Worm (Caenorhabditis elegans): ENCODE results near the gene Y71H2AM.1.
"Not testable (repeated sequence)": the region's sequence is repeated elsewhere in the genome, so short reads cannot be mapped to it uniquely, and the experiment has no call there.

Y71H2AM.1 gene

ce11 chrIII:2875946-2876345 lies 49.1 kb downstream of the Y71H2AM.1 start:
- TF ChIP-seq ama-1 (optimal IDR thresholded peaks at IDR 0.05), result no peak
- no peak for TF ChIP-seq ceh-13 (GFP tag; optimal IDR thresholded peaks at IDR 0.05)
- no peak for TF ChIP-seq scrt-1 (GFP tag; IDR thresholded peaks at IDR 0.05)
- no peak for TF ChIP-seq sea-1 (GFP tag; conservative IDR thresholded peaks at IDR 0.05)
- TF ChIP-seq F13C5.2 (tag; optimal IDR thresholded peaks at IDR 0.05), result no peak
- TF ChIP-seq hmbx-1 (tag; optimal IDR thresholded peaks at IDR 0.05), result no peak
- TF ChIP-seq pes-1 (GFP tag; IDR thresholded peaks at IDR 0.05), result no peak
- TF ChIP-seq tbx-11 (GFP tag; IDR thresholded peaks at IDR 0.05), result no peak
- TF ChIP-seq tbx-37 (GFP tag; conservative IDR thresholded peaks at IDR 0.05), result no peak
- no peak for TF ChIP-seq ceh-36 (tag; optimal IDR thresholded peaks at IDR 0.05)
- no peak for TF ChIP-seq flt-1 (GFP tag; IDR thresholded peaks at IDR 0.05)
- no peak for TF ChIP-seq B0310.2 (tag; optimal IDR thresholded peaks at IDR 0.05)
- no peak for TF ChIP-seq hmg-4 (GFP tag; optimal IDR thresholded peaks at IDR 0.05)
- TF ChIP-seq hnd-1 (tag; optimal IDR thresholded peaks at IDR 0.05), result no peak
- TF ChIP-seq ets-7 (tag; optimal IDR thresholded peaks at IDR 0.05), result no peak
- TF ChIP-seq aly-1 (tag; optimal IDR thresholded peaks at IDR 0.05), result no peak
- no peak for TF ChIP-seq tra-4 (tag; optimal IDR thresholded peaks at IDR 0.05)

- TF ChIP-seq scrt-1 (GFP tag; IDR thresholded peaks at IDR 0.05), result no peak
- no peak for TF ChIP-seq pes-1 (GFP tag; IDR thresholded peaks at IDR 0.05)
- no peak for TF ChIP-seq hmbx-1 (tag; optimal IDR thresholded peaks at IDR 0.05)
- TF ChIP-seq hnd-1 (tag; optimal IDR thresholded peaks at IDR 0.05), result no peak
- no peak for TF ChIP-seq B0310.2 (tag; optimal IDR thresholded peaks at IDR 0.05)
- no peak for TF ChIP-seq aly-1 (tag; optimal IDR thresholded peaks at IDR 0.05)
- TF ChIP-seq sea-1 (GFP tag; conservative IDR thresholded peaks at IDR 0.05), result no peak
- TF ChIP-seq tbx-37 (GFP tag; conservative IDR thresholded peaks at IDR 0.05), result no peak
- TF ChIP-seq flt-1 (GFP tag; IDR thresholded peaks at IDR 0.05), result no peak
- no peak for TF ChIP-seq ets-7 (tag; optimal IDR thresholded peaks at IDR 0.05)
- TF ChIP-seq tra-4 (tag; optimal IDR thresholded peaks at IDR 0.05), result no peak
These were observed 52.8 kb downstream of the Y71H2AM.1 start for ce11 chrIII:2879703-2880102.

ce11 chrIII:2881117-2881516 lies 54.2 kb downstream of the Y71H2AM.1 start:
- TF ChIP-seq tra-4 (tag; optimal IDR thresholded peaks at IDR 0.05), result no peak
- no peak for TF ChIP-seq hmg-4 (GFP tag; optimal IDR thresholded peaks at IDR 0.05)
- TF ChIP-seq hnd-1 (tag; optimal IDR thresholded peaks at IDR 0.05), result no peak
- TF ChIP-seq scrt-1 (GFP tag; IDR thresholded peaks at IDR 0.05), result no peak
- TF ChIP-seq ets-7 (tag; optimal IDR thresholded peaks at IDR 0.05), result no peak
- TF ChIP-seq sea-1 (GFP tag; conservative IDR thresholded peaks at IDR 0.05), result no peak
- TF ChIP-seq flt-1 (GFP tag; IDR thresholded peaks at IDR 0.05), result no peak
- no peak for TF ChIP-seq ama-1 (optimal IDR thresholded peaks at IDR 0.05)
- TF ChIP-seq aly-1 (tag; optimal IDR thresholded peaks at IDR 0.05), result no peak
- TF ChIP-seq hmbx-1 (tag; optimal IDR thresholded peaks at IDR 0.05), result no peak
- TF ChIP-seq tbx-11 (GFP tag; IDR thresholded peaks at IDR 0.05), result no peak
- no peak for TF ChIP-seq pes-1 (GFP tag; IDR thresholded peaks at IDR 0.05)
- TF ChIP-seq ceh-13 (GFP tag; optimal IDR thresholded peaks at IDR 0.05), result no peak
- no peak for TF ChIP-seq B0310.2 (tag; optimal IDR thresholded peaks at IDR 0.05)
- TF ChIP-seq tbx-37 (GFP tag; conservative IDR thresholded peaks at IDR 0.05), result no peak
- TF ChIP-seq ceh-36 (tag; optimal IDR thresholded peaks at IDR 0.05), result no peak
- TF ChIP-seq F13C5.2 (tag; optimal IDR thresholded peaks at IDR 0.05), result no peak

- not testable (repeated sequence) for TF ChIP-seq F13C5.2, aly-1, tra-4 (tag; optimal IDR thresholded peaks at IDR 0.05)
These were observed 55.1 kb downstream of the Y71H2AM.1 start, which contains the start of gene F56F11.2 for ce11 chrIII:2881989-2882388. Gene F56F11.2 (plus strand): TSS chrIII:2882289.

All from whole organism, early embryonic.